Fruit fly (Drosophila melanogaster): ENCODE measurements around the gene CG6136.

Gene CG6136

dm6 chr3R:15356645-15357431 is 15.2 kb downstream of the CG6136 start, which contains the start of the genes Atg4b and Hibch:
Gene Atg4b, minus strand, starts transcription at chr3R:15356924.
Gene Hibch, plus strand, starts transcription at chr3R:15357229.
- TF ChIP-seq h (optimal IDR thresholded peaks at IDR 0.05) (no peak), Myc (optimal IDR thresholded peaks at IDR 0.05) (no peak), ttk (optimal IDR thresholded peaks at IDR 0.05) (no peak), insv (optimal IDR thresholded peaks at IDR 0.05) (no peak), psq (optimal IDR thresholded peaks at IDR 0.05) (no peak), Sin3A (optimal IDR thresholded peaks at IDR 0.05) (no peak)

DNA sequence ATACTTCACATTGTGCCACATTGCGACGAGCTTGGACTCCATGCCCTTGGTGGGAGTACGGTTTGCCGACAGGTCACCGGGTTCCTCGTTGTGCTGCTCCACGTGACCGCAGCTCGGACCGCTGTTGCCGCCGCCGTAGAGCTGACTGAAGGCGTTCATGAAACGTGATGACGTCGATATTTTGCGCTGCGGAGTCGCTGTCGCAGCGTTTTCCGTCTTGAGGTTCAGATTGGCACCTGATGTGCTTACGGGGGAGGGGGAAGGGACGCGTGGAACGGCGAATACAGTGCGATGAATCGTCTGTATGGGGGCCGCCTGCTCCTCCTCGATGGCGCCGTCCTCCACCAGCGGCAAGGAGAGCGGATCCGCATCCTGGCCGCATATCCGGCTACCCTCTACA is 15.9 kb downstream of the CG6136 start:
- no peak for TF ChIP-seq Myc (optimal IDR thresholded peaks at IDR 0.05)
- no peak for TF ChIP-seq insv (optimal IDR thresholded peaks at IDR 0.05)
- no peak for TF ChIP-seq h (optimal IDR thresholded peaks at IDR 0.05)
- TF ChIP-seq Sin3A (optimal IDR thresholded peaks at IDR 0.05), result no peak
- TF ChIP-seq psq (optimal IDR thresholded peaks at IDR 0.05), result no peak
- no peak for TF ChIP-seq ttk (optimal IDR thresholded peaks at IDR 0.05)

- TF ChIP-seq Myc (optimal IDR thresholded peaks at IDR 0.05) (no peak), h (optimal IDR thresholded peaks at IDR 0.05) (no peak), Sin3A (optimal IDR thresholded peaks at IDR 0.05) (no peak), ttk (optimal IDR thresholded peaks at IDR 0.05) (no peak), insv (optimal IDR thresholded peaks at IDR 0.05) (no peak), psq (optimal IDR thresholded peaks at IDR 0.05) (no peak)
Observed at dm6 chr3R:15354019-15354418, 18.0 kb downstream of the CG6136 start.

DNA sequence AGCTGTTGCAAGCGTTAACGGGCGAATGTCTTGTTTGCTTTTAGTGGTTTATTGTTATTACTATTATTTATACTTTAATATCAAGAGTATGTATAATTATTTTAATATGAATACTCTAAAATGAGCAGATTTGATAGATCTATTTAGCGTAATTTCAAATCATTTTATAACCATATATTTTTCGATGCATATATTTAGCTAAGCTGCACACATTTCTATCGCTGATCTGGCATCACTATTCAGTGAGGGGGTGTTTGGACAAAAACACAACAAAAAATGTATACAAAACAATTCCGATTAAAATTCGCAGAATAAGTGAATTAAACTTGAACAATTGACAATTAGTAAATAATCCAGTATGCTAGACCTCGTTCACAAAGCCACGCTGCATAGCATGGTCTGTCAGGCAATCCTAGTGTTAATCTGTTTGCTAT is 21.0 kb downstream of the CG6136 start, which contains the start of the genes Trs33 and Tmtc4:
TSS of gene Trs33 (minus strand) at position 3 of the 434 bp plus-strand sequence.
TSS of gene Tmtc4 (plus strand) at position 233 of the 434 bp plus-strand sequence.
- TF ChIP-seq ttk (optimal IDR thresholded peaks at IDR 0.05) (no peak), h (optimal IDR thresholded peaks at IDR 0.05) (no peak), Myc (optimal IDR thresholded peaks at IDR 0.05) (no peak), insv (optimal IDR thresholded peaks at IDR 0.05) (no peak), psq (optimal IDR thresholded peaks at IDR 0.05) (no peak)

dm6 chr3R:15347822-15348221 is 24.2 kb downstream of the CG6136 start, which contains the start of the genes CG42726 and CG42727:
Gene CG42726, plus strand, starts transcription at chr3R:15348048.
Gene CG42727, plus strand, starts transcription at chr3R:15348048.
- TF ChIP-seq h (optimal IDR thresholded peaks at IDR 0.05) (no peak), Myc (optimal IDR thresholded peaks at IDR 0.05) (no peak), Sin3A (optimal IDR thresholded peaks at IDR 0.05) (no peak), psq (optimal IDR thresholded peaks at IDR 0.05) (no peak), insv (optimal IDR thresholded peaks at IDR 0.05) (no peak), ttk (optimal IDR thresholded peaks at IDR 0.05) (no peak)

DNA sequence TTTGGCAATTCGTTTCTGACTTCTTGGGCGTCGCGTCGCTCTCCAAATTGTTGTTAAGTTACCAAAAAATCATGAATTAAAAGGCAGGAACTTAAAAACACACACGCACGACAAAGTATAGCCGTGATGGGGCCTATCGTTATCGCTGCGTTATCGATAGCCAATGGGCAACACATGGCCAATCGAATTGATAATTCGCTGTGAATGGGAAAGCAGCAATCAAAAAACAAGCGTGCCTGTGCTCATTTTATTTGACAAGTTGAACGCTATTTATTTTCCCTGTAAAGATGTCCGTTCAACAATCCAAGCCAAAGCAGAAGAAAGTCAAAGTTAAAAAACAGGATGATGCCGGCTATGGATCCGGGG is 26.0 kb downstream of the CG6136 start, which contains the start of the genes Surf4 and CG31301:
TSS of gene Surf4 (minus strand) at position 159 of the 366 bp plus-strand sequence.
TSS of gene CG31301 (plus strand) at position 188 of the 366 bp plus-strand sequence.
- TF ChIP-seq h (optimal IDR thresholded peaks at IDR 0.05), result no peak
- no peak for TF ChIP-seq psq (optimal IDR thresholded peaks at IDR 0.05)
- TF ChIP-seq ttk (optimal IDR thresholded peaks at IDR 0.05), result no peak
- TF ChIP-seq insv (optimal IDR thresholded peaks at IDR 0.05), result no peak
- TF ChIP-seq Sin3A (optimal IDR thresholded peaks at IDR 0.05), result no peak
- no peak for TF ChIP-seq Myc (optimal IDR thresholded peaks at IDR 0.05)

dm6 chr3R:15345198-15346017 is 26.6 kb downstream of the CG6136 start:
- TF ChIP-seq h (optimal IDR thresholded peaks at IDR 0.05), result no peak
- TF ChIP-seq ttk (optimal IDR thresholded peaks at IDR 0.05), result no peak
- TF ChIP-seq Sin3A (optimal IDR thresholded peaks at IDR 0.05), result no peak
- no peak for TF ChIP-seq psq (optimal IDR thresholded peaks at IDR 0.05)
- no peak for TF ChIP-seq insv (optimal IDR thresholded peaks at IDR 0.05)
- no peak for TF ChIP-seq Myc (optimal IDR thresholded peaks at IDR 0.05)

DNA sequence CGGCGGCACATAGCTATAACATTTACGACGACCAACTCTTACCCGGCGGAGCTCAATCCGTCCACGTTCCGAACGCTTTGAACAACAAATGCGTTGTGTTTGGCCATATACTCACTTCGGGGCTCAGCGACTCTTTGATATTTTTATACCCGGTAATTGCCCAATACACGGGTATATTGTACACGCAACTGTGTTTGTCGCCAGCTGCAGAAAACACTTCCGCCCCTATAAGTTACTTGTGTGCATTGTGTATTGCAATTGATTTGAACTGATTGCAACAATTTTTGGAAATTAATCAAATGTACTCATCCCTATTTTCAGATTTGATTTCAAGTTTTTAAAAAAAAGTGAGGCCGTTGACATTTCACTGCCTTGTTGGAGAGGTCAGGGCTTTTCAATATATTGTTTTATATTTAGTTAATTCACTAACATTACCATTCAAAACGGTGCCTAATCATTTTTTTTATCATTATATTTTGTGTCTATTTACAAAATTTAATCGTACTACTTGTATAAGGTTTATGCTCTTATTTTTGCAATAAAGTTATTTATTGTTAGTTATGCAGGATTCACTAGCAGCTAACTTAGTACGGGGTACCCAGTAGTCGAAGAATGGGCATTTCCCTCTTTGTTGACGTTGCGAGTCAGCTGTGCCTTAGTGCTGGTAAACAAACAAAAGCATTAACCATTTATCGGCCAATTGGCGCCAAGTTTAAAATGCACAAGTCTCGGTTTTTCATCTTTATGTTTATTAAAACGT is 28.9 kb downstream of the CG6136 start, which contains the start of gene Nagk:
TSS of gene Nagk (minus strand) at position 331 of the 760 bp plus-strand sequence.
- no peak for TF ChIP-seq Myc (optimal IDR thresholded peaks at IDR 0.05)
- no peak for TF ChIP-seq insv (optimal IDR thresholded peaks at IDR 0.05)
- TF ChIP-seq psq (optimal IDR thresholded peaks at IDR 0.05), result no peak
- TF ChIP-seq Sin3A (optimal IDR thresholded peaks at IDR 0.05), result no peak
- TF ChIP-seq ttk (optimal IDR thresholded peaks at IDR 0.05), result no peak
- no peak for TF ChIP-seq h (optimal IDR thresholded peaks at IDR 0.05)

dm6 chr3R:15342432-15342925 is 29.5 kb downstream of the CG6136 start:
- TF ChIP-seq Myc (optimal IDR thresholded peaks at IDR 0.05), result no peak
- TF ChIP-seq h (optimal IDR thresholded peaks at IDR 0.05), result no peak
- TF ChIP-seq Sin3A (optimal IDR thresholded peaks at IDR 0.05), result no peak
- TF ChIP-seq insv (optimal IDR thresholded peaks at IDR 0.05), result no peak
- TF ChIP-seq ttk (optimal IDR thresholded peaks at IDR 0.05), result no peak
- no peak for TF ChIP-seq psq (optimal IDR thresholded peaks at IDR 0.05)

- no peak for TF ChIP-seq ttk (optimal IDR thresholded peaks at IDR 0.05)
- no peak for TF ChIP-seq Sin3A (optimal IDR thresholded peaks at IDR 0.05)
- no peak for TF ChIP-seq Myc (optimal IDR thresholded peaks at IDR 0.05)
- TF ChIP-seq h (optimal IDR thresholded peaks at IDR 0.05), result no peak
- TF ChIP-seq insv (optimal IDR thresholded peaks at IDR 0.05), result no peak
- no peak for TF ChIP-seq psq (optimal IDR thresholded peaks at IDR 0.05)
Observed at dm6 chr3R:15340052-15340732, 31.8 kb downstream of the CG6136 start, which contains the start of gene SerRS-m. Gene SerRS-m, plus strand, starts transcription at chr3R:15340667.

Data from Kc167 (cell line).